Worm (Caenorhabditis elegans): ENCODE data around the gene C56E6.4.

DNA sequence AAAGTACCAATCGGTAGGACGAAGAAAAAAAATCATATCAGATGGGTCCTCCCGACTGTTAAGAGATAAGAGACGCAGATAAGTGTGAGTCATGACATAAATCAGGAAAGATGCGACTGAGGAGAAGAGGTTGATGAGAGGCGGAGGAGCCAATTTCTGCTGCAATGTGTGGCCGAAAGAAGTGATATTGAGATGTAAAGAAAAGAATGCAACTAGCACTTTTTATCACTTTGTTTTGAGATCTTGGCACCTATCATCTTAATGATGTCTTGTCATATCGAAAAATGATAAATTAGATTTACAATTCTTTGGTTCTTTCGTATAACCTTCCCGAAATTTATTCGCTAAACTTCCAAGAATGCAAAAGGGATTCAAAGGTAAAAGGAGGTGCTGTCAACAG is 46.4 kb downstream of the C56E6.4 start, which contains the start of gene del-10:
- TF ChIP-seq nhr-76 (tag; optimal IDR thresholded peaks at IDR 0.05) (no peak), elt-2 (tag; optimal IDR thresholded peaks at IDR 0.05) (no peak), fos-1 (tag; optimal IDR thresholded peaks at IDR 0.05) (no peak), ceh-82 (tag; optimal IDR thresholded peaks at IDR 0.05) (no peak), ZK546.5 (tag; optimal IDR thresholded peaks at IDR 0.05) (no peak), ceh-16 (tag; optimal IDR thresholded peaks at IDR 0.05) (no peak), mdl-1 (tag; optimal IDR thresholded peaks at IDR 0.05) (no peak), ceh-9 (tag; optimal IDR thresholded peaks at IDR 0.05) (no peak), egl-27 (tag; optimal IDR thresholded peaks at IDR 0.05) (no peak), skn-1 (tag; optimal IDR thresholded peaks at IDR 0.05) (no peak), daf-12 (tag; optimal IDR thresholded peaks at IDR 0.05) (no peak), ama-1 (optimal IDR thresholded peaks at IDR 0.05) (no peak), nhr-12 (tag; optimal IDR thresholded peaks at IDR 0.05) (no peak), unc-39 (tag; optimal IDR thresholded peaks at IDR 0.05) (no peak)
